Worm (Caenorhabditis elegans) whole organism, L2 larva: ENCODE data around the gene copd-1.

Source experiments
- C34F6.9 ChIP-seq: fragments of 150-350 bp; optimal IDR thresholded peaks from 2 replicates; lab custom pipeline; 2014; ENCODE audit warnings: missing biosample characterization, missing genetic modification characterization
- F13H6.1 ChIP-seq: sonication (generic microtip); optimal IDR thresholded peaks from 2 replicates; lab custom pipeline; 2016; ENCODE audit warnings: missing genetic modification characterization, missing compliant biosample characterization
- Y55F3AM.14 ChIP-seq: fragments of 200-800 bp; sonication (Bioruptor generic); optimal IDR thresholded peaks from 2 replicates; lab custom pipeline; 2018; ENCODE audit warnings: mild to moderate bottlenecking, missing genetic modification characterization, missing compliant biosample characterization
- ZK546.5 ChIP-seq: sonication (generic microtip); optimal IDR thresholded peaks from 2 replicates; lab custom pipeline; 2017; ENCODE audit warnings: missing biosample characterization, missing genetic modification characterization
- alr-1 ChIP-seq: fragments of 150-350 bp; optimal IDR thresholded peaks from 2 replicates; lab custom pipeline; 2014; ENCODE audit warnings: missing biosample characterization, missing genetic modification characterization
- aly-2 ChIP-seq: fragments of 150-350 bp; optimal IDR thresholded peaks from 2 replicates; lab custom pipeline; 2014; ENCODE audit warnings: missing biosample characterization, missing genetic modification characterization
- ama-1 ChIP-seq: fragments of 150-350 bp; optimal IDR thresholded peaks from 2 replicates; lab custom pipeline; 2018; ENCODE audit warnings: inconsistent platforms
- blmp-1 ChIP-seq: sonication (generic microtip); optimal IDR thresholded peaks from 2 replicates; lab custom pipeline; 2017; ENCODE audit warnings: missing genetic modification characterization, mild to moderate bottlenecking, missing compliant biosample characterization, antibody characterized with exemption, moderate library complexity; ENCODE audit not compliant: insufficient read depth
- ceh-16 ChIP-seq: fragments of 150-350 bp; optimal IDR thresholded peaks from 2 replicates; lab custom pipeline; 2014; ENCODE audit warnings: missing biosample characterization, missing genetic modification characterization
- ceh-82 ChIP-seq: fragments of 150-350 bp; optimal IDR thresholded peaks from 2 replicates; lab custom pipeline; 2014; ENCODE audit warnings: missing biosample characterization, missing genetic modification characterization
- crh-2 ChIP-seq: sonication (generic microtip); optimal IDR thresholded peaks from 2 replicates; lab custom pipeline; 2017; ENCODE audit warnings: missing biosample characterization, missing genetic modification characterization
- dmd-4 ChIP-seq: sonication (generic microtip); optimal IDR thresholded peaks from 2 replicates; lab custom pipeline; 2017; ENCODE audit warnings: missing biosample characterization, missing genetic modification characterization
- egl-27 ChIP-seq: sonication (generic microtip); optimal IDR thresholded peaks from 3 replicates; lab custom pipeline; 2017; ENCODE audit warnings: missing biosample characterization, missing genetic modification reagents, missing genetic modification characterization
- elt-1 ChIP-seq: fragments of 150-350 bp; optimal IDR thresholded peaks from 2 replicates; lab custom pipeline; 2014; ENCODE audit warnings: missing biosample characterization, missing genetic modification characterization
- elt-3 ChIP-seq: sonication (generic microtip); optimal IDR thresholded peaks from 2 replicates; lab custom pipeline; 2017; ENCODE audit warnings: missing biosample characterization, missing genetic modification characterization
- fos-1 ChIP-seq: fragments of 150-350 bp; optimal IDR thresholded peaks from 2 replicates; lab custom pipeline; 2014; ENCODE audit warnings: missing biosample characterization, missing genetic modification characterization
- gmeb-1 ChIP-seq: fragments of 150-350 bp; optimal IDR thresholded peaks from 2 replicates; lab custom pipeline; 2014; ENCODE audit warnings: missing biosample characterization, missing genetic modification characterization
- lin-13 ChIP-seq: fragments of 150-350 bp; optimal IDR thresholded peaks from 2 replicates; lab custom pipeline; 2014; ENCODE audit warnings: missing biosample characterization, missing genetic modification reagents, missing genetic modification characterization
- lin-39 ChIP-seq: fragments of 150-350 bp; optimal IDR thresholded peaks from 2 replicates; lab custom pipeline; 2014; ENCODE audit warnings: missing biosample characterization, missing genetic modification reagents, missing genetic modification characterization
- lsy-2 ChIP-seq, 2 experiments: fragments of 150-350 bp in 1 of 2; sonication (generic microtip) in 1 of 2; optimal IDR thresholded peaks; 2 replicates each; lab custom pipeline; 2014 to 2017; ENCODE audit warnings: missing biosample characterization in 2 of 2, missing genetic modification characterization in 2 of 2
- mab-5 ChIP-seq: fragments of 150-350 bp; optimal IDR thresholded peaks from 2 replicates; lab custom pipeline; 2014; ENCODE audit warnings: missing biosample characterization, missing genetic modification characterization
- mbf-1 ChIP-seq: sonication (generic microtip); optimal IDR thresholded peaks from 2 replicates; lab custom pipeline; 2017; ENCODE audit warnings: missing biosample characterization, missing genetic modification characterization
- mdl-1 ChIP-seq, 2 experiments: fragments of 150-350 bp in 1 of 2; sonication (generic microtip) in 1 of 2; optimal IDR thresholded peaks; 2 replicates each; lab custom pipeline; 2017; ENCODE audit warnings: missing biosample characterization in 2 of 2, missing genetic modification characterization in 2 of 2
- nhr-10 ChIP-seq: sonication (generic microtip); optimal IDR thresholded peaks from 2 replicates; lab custom pipeline; 2017; ENCODE audit warnings: missing biosample characterization, missing genetic modification characterization
- nhr-129 ChIP-seq: fragments of 150-350 bp; optimal IDR thresholded peaks from 2 replicates; lab custom pipeline; 2014; ENCODE audit warnings: missing biosample characterization, missing genetic modification characterization
- nhr-21 ChIP-seq: fragments of 150-350 bp; optimal IDR thresholded peaks from 2 replicates; lab custom pipeline; 2014; ENCODE audit warnings: missing biosample characterization, missing genetic modification characterization
- nhr-237 ChIP-seq: fragments of 150-350 bp; optimal IDR thresholded peaks from 2 replicates; lab custom pipeline; 2014; ENCODE audit warnings: missing biosample characterization, missing genetic modification characterization
- nhr-25 ChIP-seq: fragments of 150-350 bp; sonication (generic microtip); optimal IDR thresholded peaks from 3 replicates; lab custom pipeline; 2014; ENCODE audit warnings: missing biosample characterization, missing genetic modification characterization
- nhr-77 ChIP-seq: fragments of 150-350 bp; optimal IDR thresholded peaks from 2 replicates; lab custom pipeline; 2014; ENCODE audit warnings: missing biosample characterization, missing genetic modification characterization
- peb-1 ChIP-seq: fragments of 150-350 bp; optimal IDR thresholded peaks from 2 replicates; lab custom pipeline; 2014; ENCODE audit warnings: missing biosample characterization, missing genetic modification characterization
- sem-4 ChIP-seq: fragments of 150-350 bp; optimal IDR thresholded peaks from 2 replicates; lab custom pipeline; 2014; ENCODE audit warnings: missing biosample characterization, missing genetic modification reagents, missing genetic modification characterization
- sma-3 ChIP-seq: sonication (generic microtip); optimal IDR thresholded peaks from 2 replicates; lab custom pipeline; 2016; ENCODE audit warnings: missing genetic modification reagents, missing genetic modification characterization, missing compliant biosample characterization
- sma-9 ChIP-seq, 2 experiments: fragments of 150-350 bp in 1 of 2; sonication (generic microtip) in 1 of 2; optimal IDR thresholded peaks; 2 replicates each; lab custom pipeline; 2014 to 2016; ENCODE audit warnings: missing genetic modification characterization in 2 of 2, mild to moderate bottlenecking in 1 of 2, missing biosample characterization in 1 of 2, missing compliant biosample characterization in 1 of 2, missing genetic modification reagents in 1 of 2, moderate library complexity in 1 of 2
- snpc-4 ChIP-seq: fragments of 150-350 bp; optimal IDR thresholded peaks from 2 replicates; lab custom pipeline; 2014; ENCODE audit warnings: missing biosample characterization, missing genetic modification characterization
- unc-62 ChIP-seq: fragments of 150-350 bp; optimal IDR thresholded peaks from 2 replicates; lab custom pipeline; 2014; ENCODE audit warnings: missing biosample characterization, missing genetic modification reagents, missing genetic modification characterization
- zag-1 ChIP-seq: fragments of 150-350 bp; optimal IDR thresholded peaks from 2 replicates; lab custom pipeline; 2014; ENCODE audit warnings: missing biosample characterization, missing genetic modification characterization
- ztf-4 ChIP-seq: fragments of 150-350 bp; optimal IDR thresholded peaks from 2 replicates; lab custom pipeline; 2014; ENCODE audit warnings: missing biosample characterization, missing genetic modification characterization

The copd-1 gene

ce11 chrIII:6651983-6652382 is 27.2 kb upstream of the copd-1 start, which contains the start of gene pdfr-1:
TSS of gene pdfr-1 (minus strand) at chrIII:6652083.
- TF ChIP-seq unc-62 (GFP tag; lab: Kevin White, UChicago) (no peak), C34F6.9 (tag; lab: Kevin White, UChicago) (peak; percentile 2), lin-39 (no peak), ZK546.5 (tag; lab: Kevin White, UChicago) (no peak), blmp-1 (tag; lab: Kevin White, UChicago) (no peak), fos-1 (tag; lab: Kevin White, UChicago) (no peak), elt-3 (tag; lab: Kevin White, UChicago) (no peak), peb-1 (no peak), gmeb-1 (tag; lab: Kevin White, UChicago) (no peak), sma-3 (GFP tag; lab: Kevin White, UChicago) (no peak), lsy-2 (tag; optimal IDR thresholded peaks at IDR 0.05; lab: Kevin White, UChicago) (peak in 1 of 2 experiments; percentile 6), mbf-1 (no peak), lin-13 (GFP tag; lab: Kevin White, UChicago) (no peak)
- TF ChIP-seq, all 48 proteins: peak for 2

- no peak for TF ChIP-seq snpc-4 (tag; lab: Kevin White, UChicago)
- TF ChIP-seq sma-9 (GFP tag; optimal IDR thresholded peaks at IDR 0.05; lab: Kevin White, UChicago) = no peak
- no peak for TF ChIP-seq sma-9 (tag; optimal IDR thresholded peaks at IDR 0.05; lab: Kevin White, UChicago)
- TF ChIP-seq ceh-82 (tag; lab: Kevin White, UChicago) = no peak
- TF ChIP-seq aly-2 (tag; lab: Kevin White, UChicago) = no peak
- TF ChIP-seq nhr-25 (tag; lab: Kevin White, UChicago) = no peak
- no peak for TF ChIP-seq unc-62 (GFP tag; lab: Kevin White, UChicago)
- no peak for TF ChIP-seq gmeb-1 (tag; lab: Kevin White, UChicago)
- TF ChIP-seq mbf-1 = no peak
- TF ChIP-seq mab-5 (tag; lab: Kevin White, UChicago) = no peak
- TF ChIP-seq crh-2 (tag; lab: Kevin White, UChicago) = no peak
- TF ChIP-seq dmd-4 (tag; lab: Kevin White, UChicago) = no peak
- no peak for TF ChIP-seq alr-1 (tag; lab: Kevin White, UChicago)
- TF ChIP-seq elt-3 (tag; lab: Kevin White, UChicago) = no peak
- TF ChIP-seq blmp-1 (tag; lab: Kevin White, UChicago) = no peak
- no peak for TF ChIP-seq nhr-10 (tag; lab: Kevin White, UChicago)
- TF ChIP-seq ama-1 = no peak
- TF ChIP-seq fos-1 (tag; lab: Kevin White, UChicago) = no peak
Measured at ce11 chrIII:6647568-6647967, 22.8 kb upstream of the copd-1 start.

- TF ChIP-seq ztf-4 (tag; lab: Kevin White, UChicago) (no peak), elt-1 (tag; lab: Kevin White, UChicago) (no peak), C34F6.9 (tag; lab: Kevin White, UChicago) (peak; percentile 44), sma-9 (GFP tag; optimal IDR thresholded peaks at IDR 0.05; lab: Kevin White, UChicago) (peak; percentile 21), sma-9 (tag; optimal IDR thresholded peaks at IDR 0.05; lab: Kevin White, UChicago) (no peak), ama-1 (no peak), lsy-2 (tag; optimal IDR thresholded peaks at IDR 0.05; lab: Kevin White, UChicago) (peak in 1 of 2 experiments; percentile 4), egl-27 (tag; lab: Kevin White, UChicago) (no peak), nhr-21 (tag; lab: Kevin White, UChicago) (no peak), nhr-77 (tag; lab: Kevin White, UChicago) (no peak), blmp-1 (tag; lab: Kevin White, UChicago) (no peak)
Measured at ce11 chrIII:6646898-6647297, 22.1 kb upstream of the copd-1 start.

DNA sequence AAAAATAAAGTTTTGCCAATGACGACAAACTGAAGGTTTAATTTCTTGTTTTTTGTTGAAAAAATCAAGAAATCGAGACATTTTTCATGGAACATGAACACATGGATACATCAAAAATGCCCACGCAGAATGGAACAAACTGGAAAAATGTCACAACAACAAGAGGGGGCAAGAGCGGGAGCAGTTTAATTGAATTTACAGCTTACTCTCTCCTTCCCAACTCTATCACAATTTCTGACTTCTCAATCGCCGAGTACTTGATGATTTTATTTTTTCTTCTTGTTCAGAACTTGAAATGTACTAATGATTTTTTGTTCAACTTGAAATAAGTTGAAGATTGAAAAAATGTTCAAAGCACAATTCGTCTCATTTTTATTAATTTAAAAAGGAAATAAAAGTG is 20.5 kb upstream of the copd-1 start:
- TF ChIP-seq egl-27 (tag; lab: Kevin White, UChicago) (no peak), nhr-237 (no peak), peb-1 (no peak), zag-1 (tag; lab: Kevin White, UChicago) (no peak), F13H6.1 (tag; lab: Kevin White, UChicago) (no peak), gmeb-1 (tag; lab: Kevin White, UChicago) (no peak), sma-3 (GFP tag; lab: Kevin White, UChicago) (no peak), mab-5 (tag; lab: Kevin White, UChicago) (no peak), blmp-1 (tag; lab: Kevin White, UChicago) (no peak), ceh-82 (tag; lab: Kevin White, UChicago) (no peak), crh-2 (tag; lab: Kevin White, UChicago) (no peak), mdl-1 (tag; optimal IDR thresholded peaks at IDR 0.05; lab: Kevin White, UChicago) (no peak), ZK546.5 (tag; lab: Kevin White, UChicago) (no peak), C34F6.9 (tag; lab: Kevin White, UChicago) (no peak), sem-4 (tag; lab: Kevin White, UChicago) (no peak), nhr-21 (tag; lab: Kevin White, UChicago) (no peak), Y55F3AM.14 (GFP tag; lab: Kevin White, UChicago) (no peak), nhr-129 (no peak), snpc-4 (tag; lab: Kevin White, UChicago) (no peak), ceh-16 (no peak)
